Worm (Caenorhabditis elegans): ENCODE measurements around the gene T19D12.5.

ce11 chrII:6616770-6617169 is 19.3 kb downstream of the T19D12.5 start, which contains the start of gene klf-3:
- TF ChIP-seq W03F9.2 (tag; optimal IDR thresholded peaks at IDR 0.05): no peak
- no peak for TF ChIP-seq him-1 (tag; optimal IDR thresholded peaks at IDR 0.05)

Measured in whole organism, L4/young adult.